Worm (Caenorhabditis elegans): ENCODE data around the gene C02F5.14.
A peak's percentile ranks its signal among the peaks of the same experiment; 100 is the strongest.

C02F5.14 gene

ce11 chrIII:8237827-8238226, 2.5 kb upstream of the C02F5.14 start, which contains the start of gene tsp-2:
tsp-2 (minus strand) TSS chrIII:8237935.
- no peak for TF ChIP-seq flt-1 (GFP tag; IDR thresholded peaks at IDR 0.05)
- no peak for TF ChIP-seq F13C5.2 (tag; optimal IDR thresholded peaks at IDR 0.05)
- TF ChIP-seq hmbx-1 (tag; optimal IDR thresholded peaks at IDR 0.05), result no peak
- no peak for TF ChIP-seq sea-1 (GFP tag; conservative IDR thresholded peaks at IDR 0.05)
- TF ChIP-seq B0310.2 (tag; optimal IDR thresholded peaks at IDR 0.05), result no peak
- TF ChIP-seq ets-7 (tag; optimal IDR thresholded peaks at IDR 0.05), result no peak
- TF ChIP-seq tra-4 (tag; optimal IDR thresholded peaks at IDR 0.05), result no peak
- no peak for TF ChIP-seq ceh-13 (GFP tag; optimal IDR thresholded peaks at IDR 0.05)

- no peak for TF ChIP-seq ceh-13 (GFP tag; optimal IDR thresholded peaks at IDR 0.05)
- TF ChIP-seq flt-1 (GFP tag; IDR thresholded peaks at IDR 0.05), result no peak
- no peak for TF ChIP-seq pes-1 (GFP tag; IDR thresholded peaks at IDR 0.05)
- TF ChIP-seq B0310.2 (tag; optimal IDR thresholded peaks at IDR 0.05), result no peak
- TF ChIP-seq tbx-37 (GFP tag; conservative IDR thresholded peaks at IDR 0.05), result no peak
- no peak for TF ChIP-seq hnd-1 (tag; optimal IDR thresholded peaks at IDR 0.05)
- TF ChIP-seq hmg-4 (GFP tag; optimal IDR thresholded peaks at IDR 0.05), result no peak
- no peak for TF ChIP-seq ets-7 (tag; optimal IDR thresholded peaks at IDR 0.05)
These were observed 566 bp upstream of the C02F5.14 start, which contains the start of gene C02F5.5 for ce11 chrIII:8235880-8236279. C02F5.5 (plus strand) TSS chrIII:8236180.

- TF ChIP-seq tbx-11 (GFP tag; IDR thresholded peaks at IDR 0.05) (no peak), ama-1 (optimal IDR thresholded peaks at IDR 0.05) (no peak), tbx-37 (GFP tag; conservative IDR thresholded peaks at IDR 0.05) (no peak), ceh-13 (GFP tag; optimal IDR thresholded peaks at IDR 0.05) (no peak)
These were observed 2.7 kb downstream of the C02F5.14 start, which contains the start of gene henn-1 for ce11 chrIII:8232634-8233033. henn-1 (plus strand) TSS chrIII:8232651.

ce11 chrIII:8229480-8229879, 5.8 kb downstream of the C02F5.14 start:
- TF ChIP-seq tbx-37 (GFP tag; conservative IDR thresholded peaks at IDR 0.05) (no peak), sea-1 (GFP tag; conservative IDR thresholded peaks at IDR 0.05) (no peak), F13C5.2 (tag; optimal IDR thresholded peaks at IDR 0.05) (no peak), hnd-1 (tag; optimal IDR thresholded peaks at IDR 0.05) (no peak), ceh-13 (GFP tag; optimal IDR thresholded peaks at IDR 0.05) (no peak), ets-7 (tag; optimal IDR thresholded peaks at IDR 0.05) (no peak), scrt-1 (GFP tag; IDR thresholded peaks at IDR 0.05) (no peak), flt-1 (GFP tag; IDR thresholded peaks at IDR 0.05) (no peak), aly-1 (tag; optimal IDR thresholded peaks at IDR 0.05) (no peak), hmg-4 (GFP tag; optimal IDR thresholded peaks at IDR 0.05) (no peak), tbx-11 (GFP tag; IDR thresholded peaks at IDR 0.05) (no peak)

- no peak for TF ChIP-seq ceh-13 (GFP tag; optimal IDR thresholded peaks at IDR 0.05)
- no peak for TF ChIP-seq ets-7 (tag; optimal IDR thresholded peaks at IDR 0.05)
- no peak for TF ChIP-seq hmbx-1 (tag; optimal IDR thresholded peaks at IDR 0.05)
- TF ChIP-seq ama-1 (optimal IDR thresholded peaks at IDR 0.05), result no peak
- no peak for TF ChIP-seq tbx-11 (GFP tag; IDR thresholded peaks at IDR 0.05)
- TF ChIP-seq hmg-4 (GFP tag; optimal IDR thresholded peaks at IDR 0.05), result no peak
- TF ChIP-seq ceh-36 (tag; optimal IDR thresholded peaks at IDR 0.05), result no peak
- TF ChIP-seq tra-4 (tag; optimal IDR thresholded peaks at IDR 0.05), result no peak
- no peak for TF ChIP-seq flt-1 (GFP tag; IDR thresholded peaks at IDR 0.05)
- TF ChIP-seq scrt-1 (GFP tag; IDR thresholded peaks at IDR 0.05), result no peak
- no peak for TF ChIP-seq pes-1 (GFP tag; IDR thresholded peaks at IDR 0.05)
- no peak for TF ChIP-seq B0310.2 (tag; optimal IDR thresholded peaks at IDR 0.05)
- TF ChIP-seq sea-1 (GFP tag; conservative IDR thresholded peaks at IDR 0.05), result no peak
These were observed 6.4 kb downstream of the C02F5.14 start for ce11 chrIII:8228916-8229315.

ce11 chrIII:8227511-8227910, 7.8 kb downstream of the C02F5.14 start, which contains the start of gene fbxl-1:
fbxl-1 (plus strand) TSS chrIII:8227830.
- peak; percentile 10 for TF ChIP-seq F13C5.2 (tag; optimal IDR thresholded peaks at IDR 0.05)
- no peak for TF ChIP-seq hnd-1 (tag; optimal IDR thresholded peaks at IDR 0.05)

ce11 chrIII:8226178-8226577, 9.1 kb downstream of the C02F5.14 start, which contains the start of gene rfs-1:
rfs-1 (plus strand) TSS chrIII:8226478.
- TF ChIP-seq ama-1 (optimal IDR thresholded peaks at IDR 0.05) (no peak), hmg-4 (GFP tag; optimal IDR thresholded peaks at IDR 0.05) (no peak)

- TF ChIP-seq scrt-1 (GFP tag; IDR thresholded peaks at IDR 0.05), result no peak
- no peak for TF ChIP-seq ceh-36 (tag; optimal IDR thresholded peaks at IDR 0.05)
- no peak for TF ChIP-seq ets-7 (tag; optimal IDR thresholded peaks at IDR 0.05)
- TF ChIP-seq B0310.2 (tag; optimal IDR thresholded peaks at IDR 0.05), result no peak
- TF ChIP-seq F13C5.2 (tag; optimal IDR thresholded peaks at IDR 0.05), result no peak
- no peak for TF ChIP-seq tbx-37 (GFP tag; conservative IDR thresholded peaks at IDR 0.05)
- no peak for TF ChIP-seq sea-1 (GFP tag; conservative IDR thresholded peaks at IDR 0.05)
- TF ChIP-seq tbx-11 (GFP tag; IDR thresholded peaks at IDR 0.05), result no peak
- TF ChIP-seq hmbx-1 (tag; optimal IDR thresholded peaks at IDR 0.05), result no peak
- TF ChIP-seq hmg-4 (GFP tag; optimal IDR thresholded peaks at IDR 0.05), result no peak
- TF ChIP-seq tra-4 (tag; optimal IDR thresholded peaks at IDR 0.05), result no peak
- no peak for TF ChIP-seq aly-1 (tag; optimal IDR thresholded peaks at IDR 0.05)
- no peak for TF ChIP-seq ama-1 (optimal IDR thresholded peaks at IDR 0.05)
- TF ChIP-seq pes-1 (GFP tag; IDR thresholded peaks at IDR 0.05), result no peak
These were observed 10.5 kb downstream of the C02F5.14 start, which contains the start of gene mob-4 for ce11 chrIII:8224769-8225168. mob-4 (plus strand) TSS chrIII:8225097.

- TF ChIP-seq F13C5.2 (tag; optimal IDR thresholded peaks at IDR 0.05) (no peak), scrt-1 (GFP tag; IDR thresholded peaks at IDR 0.05) (no peak), ets-7 (tag; optimal IDR thresholded peaks at IDR 0.05) (no peak), ama-1 (optimal IDR thresholded peaks at IDR 0.05) (no peak), tbx-37 (GFP tag; conservative IDR thresholded peaks at IDR 0.05) (no peak), pes-1 (GFP tag; IDR thresholded peaks at IDR 0.05) (no peak), ceh-13 (GFP tag; optimal IDR thresholded peaks at IDR 0.05) (no peak), ceh-36 (tag; optimal IDR thresholded peaks at IDR 0.05) (no peak), hnd-1 (tag; optimal IDR thresholded peaks at IDR 0.05) (no peak)
These were observed 15.2 kb downstream of the C02F5.14 start for ce11 chrIII:8220081-8220480.
